Worm (Caenorhabditis elegans): ENCODE results near the gene ify-1.

ify-1 gene

DNA sequence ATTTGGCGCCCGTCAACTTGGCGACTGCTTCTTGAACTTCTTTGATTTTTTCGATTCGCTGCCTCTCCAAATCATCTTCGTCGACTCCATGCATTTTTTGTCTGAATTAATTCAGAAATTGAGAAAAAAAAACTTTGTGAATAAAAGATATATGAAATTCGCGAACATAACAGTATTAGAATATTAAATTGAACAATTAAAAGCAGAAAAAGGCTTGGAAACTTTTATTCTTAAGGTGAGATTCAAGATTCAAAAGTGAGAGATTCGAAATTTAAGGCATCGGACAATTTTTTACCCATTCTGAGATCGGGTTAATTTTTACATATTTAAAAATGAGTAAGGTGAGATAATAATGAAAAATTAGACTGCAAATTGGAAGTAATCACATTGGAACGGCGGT, 21.0 kb downstream of the ify-1 start, which contains the start of gene F33G12.3:
Gene F33G12.3 (minus strand): TSS at position 101 of the 400 bp plus-strand sequence.
- TF ChIP-seq mec-3 (tag; optimal IDR thresholded peaks at IDR 0.05; ENCODE audit: borderline replicate concordance) (no peak), nhr-232 (tag; optimal IDR thresholded peaks at IDR 0.05) (no peak), ceh-9 (tag; optimal IDR thresholded peaks at IDR 0.05) (no peak), unc-55 (GFP tag; optimal IDR thresholded peaks at IDR 0.05) (no peak), C38D4.7 (GFP tag; optimal IDR thresholded peaks at IDR 0.05) (no peak), zip-5 (tag; optimal IDR thresholded peaks at IDR 0.05) (no peak), hlh-15 (tag; optimal IDR thresholded peaks at IDR 0.05) (no peak), pag-3 (tag; optimal IDR thresholded peaks at IDR 0.05; ENCODE audit: borderline replicate concordance) (no peak)

DNA sequence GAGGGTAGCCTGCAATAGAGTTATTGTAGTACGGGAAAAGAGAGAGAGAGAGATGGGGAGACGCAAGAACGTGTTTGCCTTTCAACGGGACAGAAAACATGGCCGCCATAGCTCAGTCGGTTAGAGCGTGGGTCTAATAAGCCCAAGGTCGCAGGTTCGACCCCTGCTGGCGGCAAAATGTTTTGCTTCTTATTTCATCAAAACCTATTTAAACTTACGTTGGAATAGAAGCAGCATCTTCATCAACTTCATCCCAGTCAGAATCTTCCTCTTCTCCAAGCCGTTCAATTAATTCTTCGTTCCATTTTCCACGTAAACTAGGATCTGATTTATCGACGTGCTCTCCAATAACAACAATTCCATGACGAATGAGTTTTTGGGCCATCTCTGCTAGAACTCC, 22.3 kb downstream of the ify-1 start:
- peak; percentile 54 for TF ChIP-seq odd-2 (tag; optimal IDR thresholded peaks at IDR 0.05)
- peak; percentile 83 for TF ChIP-seq ceh-19 (GFP tag; optimal IDR thresholded peaks at IDR 0.05)
- TF ChIP-seq sox-2 (GFP tag; IDR thresholded peaks at IDR 0.05), result peak; percentile 54
- no peak for TF ChIP-seq pax-1 (tag; optimal IDR thresholded peaks at IDR 0.05)
- TF ChIP-seq ceh-9 (tag; optimal IDR thresholded peaks at IDR 0.05), result peak; percentile 49
- TF ChIP-seq hlh-13 (GFP tag; optimal IDR thresholded peaks at IDR 0.05), result peak; percentile 79
- TF ChIP-seq C08G9.2 (tag; optimal IDR thresholded peaks at IDR 0.05), result peak; percentile 86
- no peak for TF ChIP-seq hlh-30 (tag; optimal IDR thresholded peaks at IDR 0.05; ENCODE audit: insufficient read depth)
- no peak for TF ChIP-seq lim-6 (tag; optimal IDR thresholded peaks at IDR 0.05)
- peak; percentile 91 for TF ChIP-seq ceh-18 (tag; optimal IDR thresholded peaks at IDR 0.05)
- peak; percentile 78 for TF ChIP-seq nfya-1 (tag; optimal IDR thresholded peaks at IDR 0.05)
- TF ChIP-seq ceh-31 (tag; optimal IDR thresholded peaks at IDR 0.05), result peak; percentile 75
- TF ChIP-seq C38D4.7 (GFP tag; optimal IDR thresholded peaks at IDR 0.05), result peak; percentile 85
- TF ChIP-seq ref-2 (tag; optimal IDR thresholded peaks at IDR 0.05), result peak; percentile 90
- peak; percentile 88 for TF ChIP-seq sox-4 (tag; optimal IDR thresholded peaks at IDR 0.05)
- TF ChIP-seq fax-1 (tag; optimal IDR thresholded peaks at IDR 0.05), result peak; percentile 82
- TF ChIP-seq dve-1 (tag; optimal IDR thresholded peaks at IDR 0.05), result peak; percentile 83
- peak; percentile 90 for TF ChIP-seq che-1 (tag; optimal IDR thresholded peaks at IDR 0.05)
- TF ChIP-seq mec-3 (tag; optimal IDR thresholded peaks at IDR 0.05; ENCODE audit: borderline replicate concordance), result peak; percentile 58
- TF ChIP-seq unc-42 (tag; optimal IDR thresholded peaks at IDR 0.05), result peak; percentile 78
- TF ChIP-seq fkh-6 (tag; optimal IDR thresholded peaks at IDR 0.05), result peak; percentile 84
- TF ChIP-seq zip-5 (tag; optimal IDR thresholded peaks at IDR 0.05), result peak; percentile 73
- TF ChIP-seq F13H6.1 (tag; optimal IDR thresholded peaks at IDR 0.05), result peak; percentile 86
- peak; percentile 15 for TF ChIP-seq pag-3 (tag; optimal IDR thresholded peaks at IDR 0.05; ENCODE audit: borderline replicate concordance)
- TF ChIP-seq ceh-48 (tag; optimal IDR thresholded peaks at IDR 0.05), result peak; percentile 77
- TF ChIP-seq ceh-34 (tag; optimal IDR thresholded peaks at IDR 0.05), result peak; percentile 91
- peak; percentile 81 for TF ChIP-seq ttx-3 (tag; optimal IDR thresholded peaks at IDR 0.05)
- TF ChIP-seq lin-11 (tag; optimal IDR thresholded peaks at IDR 0.05), result peak; percentile 75
- TF ChIP-seq K09A11.1 (tag; optimal IDR thresholded peaks at IDR 0.05; ENCODE audit: insufficient read depth), result peak; percentile 78
- TF ChIP-seq ceh-14 (tag; optimal IDR thresholded peaks at IDR 0.05), result peak; percentile 77
- TF ChIP-seq nhr-232 (tag; optimal IDR thresholded peaks at IDR 0.05), result peak; percentile 87
- peak; percentile 80 for TF ChIP-seq hlh-15 (tag; optimal IDR thresholded peaks at IDR 0.05)
- peak; percentile 88 for TF ChIP-seq pat-9 (tag; optimal IDR thresholded peaks at IDR 0.05)
- TF ChIP-seq npax-4 (tag; optimal IDR thresholded peaks at IDR 0.05), result peak; percentile 73
- peak; percentile 85 for TF ChIP-seq Y22D7AL.16 (tag; optimal IDR thresholded peaks at IDR 0.05)
- peak; percentile 73 for TF ChIP-seq pqm-1 (tag; optimal IDR thresholded peaks at IDR 0.05)
- peak; percentile 89 for TF ChIP-seq unc-86 (tag; optimal IDR thresholded peaks at IDR 0.05)
- TF ChIP-seq ahr-1 (tag; optimal IDR thresholded peaks at IDR 0.05), result peak; percentile 76
- peak; percentile 77 for TF ChIP-seq T23F11.4 (GFP tag; optimal IDR thresholded peaks at IDR 0.05)
- no peak for TF ChIP-seq ets-4 (tag; optimal IDR thresholded peaks at IDR 0.05)
- no peak for TF ChIP-seq ama-1 (optimal IDR thresholded peaks at IDR 0.05)
- TF ChIP-seq nhr-11 (tag; optimal IDR thresholded peaks at IDR 0.05), result no peak
- peak; percentile 88 for TF ChIP-seq pha-2 (tag; optimal IDR thresholded peaks at IDR 0.05)
- peak; percentile 7 for TF ChIP-seq tbx-7 (tag; optimal IDR thresholded peaks at IDR 0.05)
- peak; percentile 88 for TF ChIP-seq eyg-1 (tag; optimal IDR thresholded peaks at IDR 0.05)
- peak; percentile 85 for TF ChIP-seq tbx-2 (tag; optimal IDR thresholded peaks at IDR 0.05)
- no peak for TF ChIP-seq ceh-30 (tag; optimal IDR thresholded peaks at IDR 0.05)
- peak; percentile 72 for TF ChIP-seq ceh-24 (tag; optimal IDR thresholded peaks at IDR 0.05)
- TF ChIP-seq pros-1 (tag; optimal IDR thresholded peaks at IDR 0.05), result peak; percentile 34
